Fruit fly (Drosophila melanogaster) S2 (cell line): ENCODE results near the gene CG32301.

ENCODE experiments used
- CG8478 ChIP-seq: fragments of >200 bp; optimal IDR thresholded peaks from 2 replicates; lab custom pipeline; 2018
- CTCF ChIP-seq, 2 experiments: fragments of >200 bp; optimal IDR thresholded peaks; 2 replicates each; lab custom pipeline; 2018

The CG32301 gene

dm6 chr3L:2261282-2261681 lies 17.0 kb downstream of the CG32301 start:
- TF ChIP-seq CG8478 (lab: Kevin White, UChicago) (no peak), CTCF (optimal IDR thresholded peaks at IDR 0.05; lab: Kevin White, UChicago) (no peak)

dm6 chr3L:2262515-2262944 lies 18.3 kb downstream of the CG32301 start, which contains the start of the genes oxt and CG13807:
TSS of gene oxt (minus strand) at chr3L:2262664.
TSS of gene CG13807 (plus strand) at chr3L:2262919.
- TF ChIP-seq CTCF (optimal IDR thresholded peaks at IDR 0.05; lab: Kevin White, UChicago) (no peak), CG8478 (lab: Kevin White, UChicago) (no peak)

- peak; percentile 67 to 72 for TF ChIP-seq CTCF (optimal IDR thresholded peaks at IDR 0.05; lab: Kevin White, UChicago)
- no peak for TF ChIP-seq CG8478 (lab: Kevin White, UChicago)
These were observed 21.6 kb downstream of the CG32301 start, which contains the start of the genes ecd and CG13806 for dm6 chr3L:2265692-2266444. TSS of gene ecd (minus strand) at chr3L:2265857. TSS of gene CG13806 (plus strand) at chr3L:2266394.

- TF ChIP-seq CTCF (optimal IDR thresholded peaks at IDR 0.05; lab: Kevin White, UChicago) = no peak
- TF ChIP-seq CG8478 (lab: Kevin White, UChicago) = no peak
These were observed 23.3 kb downstream of the CG32301 start, which contains the start of gene obst-I for dm6 chr3L:2267558-2267957. TSS of gene obst-I (plus strand) at chr3L:2267858.

dm6 chr3L:2268525-2268924 lies 24.2 kb downstream of the CG32301 start, which contains the start of gene CG32302:
TSS of gene CG32302 (plus strand) at chr3L:2268825.
- TF ChIP-seq CG8478 (lab: Kevin White, UChicago) (no peak), CTCF (optimal IDR thresholded peaks at IDR 0.05; lab: Kevin White, UChicago) (no peak)

dm6 chr3L:2272669-2273068 lies 28.4 kb downstream of the CG32301 start, which contains the start of gene yellow-g:
TSS of gene yellow-g (minus strand) at chr3L:2272769.
- TF ChIP-seq CTCF (optimal IDR thresholded peaks at IDR 0.05; lab: Kevin White, UChicago) (no peak), CG8478 (lab: Kevin White, UChicago) (no peak)

- no peak for TF ChIP-seq CG8478 (lab: Kevin White, UChicago)
- no peak for TF ChIP-seq CTCF (optimal IDR thresholded peaks at IDR 0.05; lab: Kevin White, UChicago)
These were observed 29.1 kb downstream of the CG32301 start for dm6 chr3L:2273392-2273791.

- no peak for TF ChIP-seq CTCF (optimal IDR thresholded peaks at IDR 0.05; lab: Kevin White, UChicago)
These were observed 32.0 kb downstream of the CG32301 start, which contains the start of gene yellow-g2 for dm6 chr3L:2276250-2276649. TSS of gene yellow-g2 (plus strand) at chr3L:2276550.

dm6 chr3L:2282506-2282905 lies 38.2 kb downstream of the CG32301 start, which contains the start of gene MsR2:
TSS of gene MsR2 (plus strand) at chr3L:2282883.
- TF ChIP-seq CG8478 (lab: Kevin White, UChicago) = no peak
- no peak for TF ChIP-seq CTCF (optimal IDR thresholded peaks at IDR 0.05; lab: Kevin White, UChicago)
